Fruit fly (Drosophila melanogaster) whole organism, prepupa: Measurements from ENCODE around the gene CG17568.

ENCODE experiments used
- Blimp-1 ChIP-seq: fragments of 200-800 bp; sonication (Bioruptor generic); optimal IDR thresholded peaks from 3 replicates; lab custom pipeline; 2017; ENCODE audit warnings: missing biosample characterization, missing genetic modification characterization, mild to moderate bottlenecking, moderate library complexity, missing genetic modification reagents
- CG10631 ChIP-seq: fragments of 200-800 bp; sonication (Bioruptor generic); optimal IDR thresholded peaks from 2 replicates; lab custom pipeline; 2016; ENCODE audit warnings: missing biosample characterization, missing genetic modification characterization
- CG10669 ChIP-seq: fragments of 200-800 bp; sonication (Bioruptor generic); optimal IDR thresholded peaks from 3 replicates; lab custom pipeline; 2018; ENCODE audit warnings: missing biosample characterization, mild to moderate bottlenecking, missing genetic modification characterization, moderate library complexity
- CG11294 ChIP-seq: fragments of 200-800 bp; sonication (Bioruptor generic); IDR thresholded peaks from 2 replicates; pipeline ENCODE4 v1.3.6; 2022; ENCODE audit warnings: missing biosample characterization, missing genetic modification characterization
- CG11762 ChIP-seq: fragments of 200-800 bp; sonication (Bioruptor generic); optimal IDR thresholded peaks from 3 replicates; lab custom pipeline; 2016; ENCODE audit warnings: missing biosample characterization, missing genetic modification characterization; ENCODE audit not compliant: insufficient read depth
- CG11902 ChIP-seq: fragments of 200-800 bp; sonication (Bioruptor generic); optimal IDR thresholded peaks from 3 replicates; lab custom pipeline; 2016; ENCODE audit warnings: missing biosample characterization, missing genetic modification characterization
- CG3032 ChIP-seq: fragments of 200-800 bp; optimal IDR thresholded peaks from 2 replicates; lab custom pipeline; 2019; ENCODE audit warnings: missing biosample characterization, mild to moderate bottlenecking, missing genetic modification characterization, moderate library complexity
- CG32006 ChIP-seq: fragments of 200-800 bp; sonication (Bioruptor generic); optimal IDR thresholded peaks from 3 replicates; lab custom pipeline; 2017; ENCODE audit warnings: missing biosample characterization, mild to moderate bottlenecking, missing genetic modification characterization
- CG34406 ChIP-seq: fragments of 200-800 bp; sonication (Bioruptor generic); optimal IDR thresholded peaks from 3 replicates; lab custom pipeline; 2016; ENCODE audit warnings: missing biosample characterization, missing genetic modification characterization
- CG3919 ChIP-seq: fragments of 200-800 bp; sonication (Bioruptor generic); optimal IDR thresholded peaks from 3 replicates; lab custom pipeline; 2016; ENCODE audit warnings: missing biosample characterization, missing genetic modification characterization
- CG4318 ChIP-seq: fragments of 200-800 bp; sonication (Bioruptor generic); optimal IDR thresholded peaks from 3 replicates; lab custom pipeline; 2017; ENCODE audit warnings: missing biosample characterization, mild to moderate bottlenecking, missing genetic modification characterization
- CG6163 ChIP-seq: fragments of 200-800 bp; sonication (Bioruptor generic); IDR thresholded peaks from 3 replicates; pipeline ENCODE4 v1.3.6; 2022; ENCODE audit warnings: missing biosample characterization, missing genetic modification characterization
- CG6276 ChIP-seq: fragments of 200-800 bp; sonication (Bioruptor generic); optimal IDR thresholded peaks from 2 replicates; lab custom pipeline; 2017; ENCODE audit warnings: missing biosample characterization, mild to moderate bottlenecking, missing genetic modification characterization
- CG6792 ChIP-seq: fragments of 200-800 bp; sonication (Bioruptor generic); optimal IDR thresholded peaks from 3 replicates; lab custom pipeline; 2016; ENCODE audit warnings: missing biosample characterization, missing genetic modification characterization
- CG6808 ChIP-seq: fragments of 200-800 bp; sonication (Bioruptor generic); optimal IDR thresholded peaks from 3 replicates; lab custom pipeline; 2017; ENCODE audit warnings: missing biosample characterization, missing genetic modification characterization, mild to moderate bottlenecking, moderate library complexity, missing genetic modification reagents
- CG6854 ChIP-seq: fragments of 200-800 bp; sonication (Bioruptor generic); optimal IDR thresholded peaks from 2 replicates; lab custom pipeline; 2017; ENCODE audit warnings: missing biosample characterization, mild to moderate bottlenecking, missing genetic modification characterization
- CG8119 ChIP-seq: fragments of 200-800 bp; sonication (Bioruptor generic); IDR thresholded peaks from 3 replicates; pipeline ENCODE4 v1.3.6; 2022; ENCODE audit warnings: missing biosample characterization, missing genetic modification characterization
- CG8319 ChIP-seq: fragments of 200-800 bp; sonication (Bioruptor generic); optimal IDR thresholded peaks from 3 replicates; lab custom pipeline; 2016; ENCODE audit warnings: missing biosample characterization, missing genetic modification characterization
- CG8632 ChIP-seq: fragments of 200-800 bp; sonication (Bioruptor generic); optimal IDR thresholded peaks from 3 replicates; lab custom pipeline; 2016; ENCODE audit warnings: missing biosample characterization, missing genetic modification characterization
- Eip75B ChIP-seq: fragments of 200-800 bp; sonication (Bioruptor generic); optimal IDR thresholded peaks from 3 replicates; lab custom pipeline; 2016; ENCODE audit warnings: missing biosample characterization, missing genetic modification characterization
- Eip78C ChIP-seq: fragments of 200-800 bp; sonication (Bioruptor generic); peaks from one replicate; lab custom pipeline; 2016; ENCODE audit warnings: missing biosample characterization, missing genetic modification characterization
- Eip93F ChIP-seq: fragments of 200-800 bp; sonication (Bioruptor generic); optimal IDR thresholded peaks from 2 replicates; lab custom pipeline; 2016; ENCODE audit warnings: missing biosample characterization, mild to moderate bottlenecking, missing genetic modification characterization
- Ets21C ChIP-seq: fragments of 200-800 bp; sonication (Bioruptor generic); optimal IDR thresholded peaks from 3 replicates; lab custom pipeline; 2016; ENCODE audit warnings: missing biosample characterization, missing genetic modification characterization
- Ets96B ChIP-seq: fragments of 200-800 bp; optimal IDR thresholded peaks from 2 replicates; lab custom pipeline; 2019; ENCODE audit warnings: missing biosample characterization, mild to moderate bottlenecking, missing genetic modification characterization, moderate library complexity
- Gug ChIP-seq: fragments of 200-800 bp; sonication (Bioruptor generic); IDR thresholded peaks from 2 replicates; pipeline ENCODE4 v1.3.6; 2022; ENCODE audit warnings: missing biosample characterization, missing genetic modification characterization
- Hr38 ChIP-seq: sonication (Bioruptor generic); optimal IDR thresholded peaks from 2 replicates; lab custom pipeline; 2016; ENCODE audit warnings: missing biosample characterization, missing genetic modification characterization
- Hr39 ChIP-seq: fragments of 200-800 bp; sonication (Bioruptor generic); optimal IDR thresholded peaks from 2 replicates; lab custom pipeline; 2016; ENCODE audit warnings: missing biosample characterization, missing genetic modification characterization
- Hr4 ChIP-seq: fragments of 200-800 bp; sonication (Bioruptor generic); optimal IDR thresholded peaks from 3 replicates; lab custom pipeline; 2016; ENCODE audit warnings: missing biosample characterization, missing genetic modification characterization
- Lpt ChIP-seq: fragments of 200-800 bp; sonication (Bioruptor generic); optimal IDR thresholded peaks from 3 replicates; lab custom pipeline; 2016; ENCODE audit warnings: missing biosample characterization, missing genetic modification characterization
- OdsH ChIP-seq: fragments of 200-800 bp; sonication (Bioruptor generic); optimal IDR thresholded peaks from 3 replicates; lab custom pipeline; 2016; ENCODE audit warnings: missing biosample characterization, missing genetic modification characterization
- Smox ChIP-seq: fragments of 200-800 bp; sonication (Bioruptor generic); optimal IDR thresholded peaks from 3 replicates; lab custom pipeline; 2016; ENCODE audit warnings: missing biosample characterization, missing genetic modification characterization
- Sox15 ChIP-seq: fragments of 200-800 bp; sonication (Bioruptor generic); optimal IDR thresholded peaks from 3 replicates; lab custom pipeline; 2016; ENCODE audit warnings: missing biosample characterization, missing genetic modification characterization
- achi ChIP-seq: fragments of 200-800 bp; sonication (Bioruptor generic); optimal IDR thresholded peaks from 3 replicates; lab custom pipeline; 2016; ENCODE audit warnings: missing biosample characterization, missing genetic modification characterization
- acj6 ChIP-seq: fragments of 200-800 bp; sonication (Bioruptor generic); optimal IDR thresholded peaks from 3 replicates; lab custom pipeline; 2016; ENCODE audit warnings: missing biosample characterization, missing genetic modification characterization
- dac ChIP-seq: fragments of 200-800 bp; sonication (Bioruptor generic); optimal IDR thresholded peaks from 2 replicates; lab custom pipeline; 2017; ENCODE audit warnings: missing biosample characterization, mild to moderate bottlenecking, missing genetic modification characterization
- dsx ChIP-seq: fragments of 200-800 bp; optimal IDR thresholded peaks from 3 replicates; lab custom pipeline; 2019; ENCODE audit warnings: missing biosample characterization, mild to moderate bottlenecking, missing genetic modification characterization, moderate library complexity; ENCODE audit not compliant: poor library complexity, severe bottlenecking
- eg ChIP-seq: fragments of 200-800 bp; sonication (Bioruptor generic); IDR thresholded peaks from 3 replicates; pipeline ENCODE4 v1.3.6; 2022; ENCODE audit warnings: missing biosample characterization, missing genetic modification characterization
- esn ChIP-seq: fragments of 200-800 bp; sonication (Bioruptor generic); optimal IDR thresholded peaks from 2 replicates; lab custom pipeline; 2016; ENCODE audit warnings: missing biosample characterization, mild to moderate bottlenecking, missing genetic modification characterization, moderate library complexity
- fd85E ChIP-seq: fragments of 200-800 bp; sonication (Bioruptor generic); optimal IDR thresholded peaks from 3 replicates; lab custom pipeline; 2016; ENCODE audit warnings: missing biosample characterization, missing genetic modification characterization
- lz ChIP-seq: fragments of 200-800 bp; sonication (Bioruptor generic); optimal IDR thresholded peaks from 3 replicates; lab custom pipeline; 2016; ENCODE audit warnings: missing biosample characterization, missing genetic modification characterization
- net ChIP-seq: fragments of 200-800 bp; sonication (Bioruptor generic); optimal IDR thresholded peaks from 3 replicates; lab custom pipeline; 2016; ENCODE audit warnings: missing biosample characterization, missing genetic modification characterization
- salr ChIP-seq, 2 experiments: fragments of 200-800 bp; sonication (Bioruptor generic); optimal IDR thresholded peaks; 3 replicates each; lab custom pipeline; 2016 to 2018; ENCODE audit warnings: missing biosample characterization in 2 of 2, missing genetic modification characterization in 2 of 2, mild to moderate bottlenecking in 1 of 2
- spab ChIP-seq: fragments of 200-800 bp; sonication (Bioruptor generic); optimal IDR thresholded peaks from 2 replicates; lab custom pipeline; 2017; ENCODE audit warnings: missing biosample characterization, mild to moderate bottlenecking, missing genetic modification characterization, missing genetic modification reagents
- ss ChIP-seq, 2 experiments: fragments of 200-800 bp; sonication (Bioruptor generic); optimal IDR thresholded peaks; 2 replicates in 1 of 2; 3 replicates in 1 of 2; lab custom pipeline; 2017 to 2018; ENCODE audit warnings: mild to moderate bottlenecking in 2 of 2, missing biosample characterization in 2 of 2, missing genetic modification characterization in 2 of 2, moderate library complexity in 1 of 2
- svp ChIP-seq: fragments of 200-800 bp; sonication (Bioruptor generic); peaks from one replicate; lab custom pipeline; 2016; ENCODE audit warnings: missing biosample characterization, missing genetic modification characterization
- topi ChIP-seq: fragments of 200-800 bp; sonication (Bioruptor generic); optimal IDR thresholded peaks from 3 replicates; lab custom pipeline; 2016; ENCODE audit warnings: missing biosample characterization, missing genetic modification characterization

Gene CG17568

dm6 chr2L:19136735-19137134, 44.8 kb downstream of the CG17568 start (continued):
- TF ChIP-seq CG32006 (GFP tag; lab: Kevin White, UChicago) = peak; percentile 80
- TF ChIP-seq Gug = peak; percentile 65
- TF ChIP-seq Eip75B (GFP tag; lab: Kevin White, UChicago) = peak; percentile 88
- peak; percentile 56 for TF ChIP-seq fd85E (GFP tag; lab: Kevin White, UChicago)
- TF ChIP-seq Eip78C = peak; percentile 99
- TF ChIP-seq CG34406 (GFP tag; lab: Kevin White, UChicago) = peak; percentile 92
- TF ChIP-seq CG11762 = peak; percentile 90
- TF ChIP-seq Blimp-1 = peak; percentile 67
- TF ChIP-seq salr (GFP tag; optimal IDR thresholded peaks at IDR 0.05; lab: Kevin White, UChicago) = peak; percentile 88 to 90
- TF ChIP-seq CG11294 (GFP tag; lab: Robert Waterston, UW) = no peak
- TF ChIP-seq Ets96B (tag; lab: Kevin White, UChicago) = peak; percentile 97
- TF ChIP-seq CG3032 (tag; lab: Kevin White, UChicago) = peak; percentile 96
- TF ChIP-seq acj6 (GFP tag; lab: Kevin White, UChicago) = peak; percentile 93
- TF ChIP-seq spab (GFP tag; lab: Kevin White, UChicago) = peak; percentile 96
- peak; percentile 92 for TF ChIP-seq achi
- peak; percentile 96 for TF ChIP-seq CG3919
- TF ChIP-seq svp (GFP tag; lab: Kevin White, UChicago) = peak; percentile 97
- peak; percentile 47 for TF ChIP-seq CG6276 (GFP tag; lab: Kevin White, UChicago)
- TF ChIP-seq Smox (GFP tag; lab: Kevin White, UChicago) = peak; percentile 93
- TF ChIP-seq ss (GFP tag; optimal IDR thresholded peaks at IDR 0.05; lab: Kevin White, UChicago) = peak; percentile 93 to 95
- TF ChIP-seq CG8319 = peak; percentile 91
- TF ChIP-seq OdsH = peak; percentile 95
- TF ChIP-seq lz = peak; percentile 94
- peak; percentile 64 for TF ChIP-seq CG4318 (GFP tag; lab: Kevin White, UChicago)
- peak; percentile 49; the same call in 2 of the 3 replicates for TF ChIP-seq eg (GFP tag; lab: Robert Waterston, UW)
- peak; percentile 90 for TF ChIP-seq CG8632 (GFP tag; lab: Kevin White, UChicago)

dm6 chr2L:19135955-19136677, 45.4 kb downstream of the CG17568 start:
- TF ChIP-seq net (GFP tag; lab: Kevin White, UChicago) (peak; percentile 64), Lpt (GFP tag; lab: Kevin White, UChicago) (peak; percentile 27), CG11294 (GFP tag; lab: Robert Waterston, UW) (no peak), CG10631 (peak; percentile 85), Gug (no peak), CG34406 (GFP tag; lab: Kevin White, UChicago) (peak; percentile 83), CG8119 (peak; percentile 58; the same call in 2 of the 3 replicates), CG8319 (peak; percentile 55), OdsH (peak; percentile 83), CG11762 (peak; percentile 75), acj6 (GFP tag; lab: Kevin White, UChicago) (peak; percentile 82), CG32006 (GFP tag; lab: Kevin White, UChicago) (peak; percentile 54), CG3919 (peak; percentile 85), CG10669 (GFP tag; lab: Kevin White, UChicago) (peak; percentile 87), spab (GFP tag; lab: Kevin White, UChicago) (peak; percentile 74), ss (GFP tag; optimal IDR thresholded peaks at IDR 0.05; lab: Kevin White, UChicago) (peak; percentile 32 to 57), lz (peak; percentile 87), Hr4 (GFP tag; lab: Kevin White, UChicago) (peak; percentile 57), Sox15 (peak; percentile 65), dac (no peak), CG6808 (GFP tag; lab: Kevin White, UChicago) (peak; percentile 81), CG6276 (GFP tag; lab: Kevin White, UChicago) (no peak), esn (GFP tag; lab: Kevin White, UChicago) (peak; percentile 91), Eip78C (peak; percentile 96), Ets21C (GFP tag; lab: Kevin White, UChicago) (peak; percentile 80), CG8632 (GFP tag; lab: Kevin White, UChicago) (peak; percentile 85), CG6792 (GFP tag; lab: Kevin White, UChicago) (peak; percentile 75), Hr38 (GFP tag; lab: Kevin White, UChicago) (no peak), Eip93F (GFP tag; lab: Kevin White, UChicago) (peak; percentile 50), dsx (GFP tag; lab: Kevin White, UChicago) (peak; percentile 76), eg (GFP tag; lab: Robert Waterston, UW) (no peak), CG6854 (GFP tag; lab: Kevin White, UChicago) (no peak), Blimp-1 (no peak), CG3032 (tag; lab: Kevin White, UChicago) (peak; percentile 83), Hr39 (GFP tag; lab: Kevin White, UChicago) (peak; percentile 83), topi (GFP tag; lab: Kevin White, UChicago) (peak; percentile 90), CG6163 (GFP tag; lab: Robert Waterston, UW) (peak; percentile 72), CG11902 (GFP tag; lab: Kevin White, UChicago) (peak; percentile 69)
